Fruit fly (Drosophila melanogaster): Measurements from ENCODE around the gene Yod1.

The Yod1 gene

dm6 chr3L:5128214-5128613 lies 5.5 kb upstream of the Yod1 start (continued):
- TF ChIP-seq achi (GFP tag; optimal IDR thresholded peaks at IDR 0.05) (peak; percentile 67), OdsH (GFP tag; optimal IDR thresholded peaks at IDR 0.05) (peak; percentile 61), fd85E (GFP tag; optimal IDR thresholded peaks at IDR 0.05) (no peak), CG10669 (GFP tag; optimal IDR thresholded peaks at IDR 0.05) (peak; percentile 51), Sox15 (GFP tag; optimal IDR thresholded peaks at IDR 0.05) (peak; percentile 2), CG3032 (tag; optimal IDR thresholded peaks at IDR 0.05) (peak; percentile 66), esn (GFP tag; optimal IDR thresholded peaks at IDR 0.05) (peak; percentile 51), dac (GFP tag; optimal IDR thresholded peaks at IDR 0.05) (peak; percentile 43), Sox14 (GFP tag; optimal IDR thresholded peaks at IDR 0.05) (peak; percentile 1), fkh (GFP tag; optimal IDR thresholded peaks at IDR 0.05) (no peak), svp (GFP tag) (peak; percentile 53), CG8319 (GFP tag; optimal IDR thresholded peaks at IDR 0.05) (peak; percentile 38), acj6 (GFP tag; optimal IDR thresholded peaks at IDR 0.05) (peak; percentile 63), CG34406 (GFP tag; optimal IDR thresholded peaks at IDR 0.05) (peak; percentile 78), topi (GFP tag; optimal IDR thresholded peaks at IDR 0.05) (peak; percentile 23), Hr39 (GFP tag; optimal IDR thresholded peaks at IDR 0.05) (no peak), CG9139 (GFP tag; optimal IDR thresholded peaks at IDR 0.05) (no peak), Smox (GFP tag; optimal IDR thresholded peaks at IDR 0.05) (no peak), cyc (GFP tag; optimal IDR thresholded peaks at IDR 0.05) (no peak), Ets96B (tag; optimal IDR thresholded peaks at IDR 0.05) (peak; percentile 16), CG7368 (GFP tag; optimal IDR thresholded peaks at IDR 0.05) (peak; percentile 31), CG6792 (GFP tag; optimal IDR thresholded peaks at IDR 0.05) (peak; percentile 53), ss (GFP tag; optimal IDR thresholded peaks at IDR 0.05) (peak in 1 of 2 experiments; percentile 43), CG1621 (tag; optimal IDR thresholded peaks at IDR 0.05) (peak; percentile 43), Lpt (GFP tag; optimal IDR thresholded peaks at IDR 0.05) (no peak), lz (GFP tag; optimal IDR thresholded peaks at IDR 0.05) (peak; percentile 1), CG6276 (GFP tag; optimal IDR thresholded peaks at IDR 0.05) (no peak), Eip75B (GFP tag; optimal IDR thresholded peaks at IDR 0.05) (peak; percentile 58)

dm6 chr3L:5129199-5129598 lies 4.5 kb upstream of the Yod1 start, which contains the start of gene CG4597:
Gene CG4597, plus strand, starts transcription at chr3L:5129499.
- TF ChIP-seq pdm3 (GFP tag; optimal IDR thresholded peaks at IDR 0.05) (no peak), spab (GFP tag; optimal IDR thresholded peaks at IDR 0.05) (no peak), CG3919 (GFP tag; optimal IDR thresholded peaks at IDR 0.05) (no peak), CG16779 (tag; optimal IDR thresholded peaks at IDR 0.05) (no peak), CG15336 (GFP tag; IDR thresholded peaks at IDR 0.05) (no peak), CG4318 (GFP tag; optimal IDR thresholded peaks at IDR 0.05) (no peak), Ets96B (tag; optimal IDR thresholded peaks at IDR 0.05) (no peak), CG1621 (tag; optimal IDR thresholded peaks at IDR 0.05) (no peak), Smox (GFP tag; optimal IDR thresholded peaks at IDR 0.05) (no peak), CG6163 (GFP tag; IDR thresholded peaks at IDR 0.05) (no peak), Eip75B (GFP tag; optimal IDR thresholded peaks at IDR 0.05) (no peak), Hr4 (GFP tag; optimal IDR thresholded peaks at IDR 0.05) (no peak)

- TF ChIP-seq fd59A (GFP tag; optimal IDR thresholded peaks at IDR 0.05) (no peak), esn (GFP tag; optimal IDR thresholded peaks at IDR 0.05) (no peak), CG15336 (GFP tag; IDR thresholded peaks at IDR 0.05) (no peak), Hr38 (GFP tag; optimal IDR thresholded peaks at IDR 0.05) (no peak), Sox14 (GFP tag; optimal IDR thresholded peaks at IDR 0.05) (no peak)
Measured at dm6 chr3L:5130508-5130907, 3.2 kb upstream of the Yod1 start.

- TF ChIP-seq CG15336 (GFP tag; IDR thresholded peaks at IDR 0.05) (no peak), salr (GFP tag; optimal IDR thresholded peaks at IDR 0.05) (no peak), CG7368 (GFP tag; optimal IDR thresholded peaks at IDR 0.05) (no peak), Blimp-1 (GFP tag; optimal IDR thresholded peaks at IDR 0.05) (no peak), Sox15 (GFP tag; optimal IDR thresholded peaks at IDR 0.05) (no peak), esn (GFP tag; optimal IDR thresholded peaks at IDR 0.05) (no peak), Eip78C (GFP tag) (peak; percentile 15)
Measured at dm6 chr3L:5131245-5131644, 2.4 kb upstream of the Yod1 start, which contains the start of gene CG15212. Gene CG15212, plus strand, starts transcription at chr3L:5131545.
